Fruit fly (Drosophila melanogaster): ENCODE measurements around the gene CG42680.

DNA sequence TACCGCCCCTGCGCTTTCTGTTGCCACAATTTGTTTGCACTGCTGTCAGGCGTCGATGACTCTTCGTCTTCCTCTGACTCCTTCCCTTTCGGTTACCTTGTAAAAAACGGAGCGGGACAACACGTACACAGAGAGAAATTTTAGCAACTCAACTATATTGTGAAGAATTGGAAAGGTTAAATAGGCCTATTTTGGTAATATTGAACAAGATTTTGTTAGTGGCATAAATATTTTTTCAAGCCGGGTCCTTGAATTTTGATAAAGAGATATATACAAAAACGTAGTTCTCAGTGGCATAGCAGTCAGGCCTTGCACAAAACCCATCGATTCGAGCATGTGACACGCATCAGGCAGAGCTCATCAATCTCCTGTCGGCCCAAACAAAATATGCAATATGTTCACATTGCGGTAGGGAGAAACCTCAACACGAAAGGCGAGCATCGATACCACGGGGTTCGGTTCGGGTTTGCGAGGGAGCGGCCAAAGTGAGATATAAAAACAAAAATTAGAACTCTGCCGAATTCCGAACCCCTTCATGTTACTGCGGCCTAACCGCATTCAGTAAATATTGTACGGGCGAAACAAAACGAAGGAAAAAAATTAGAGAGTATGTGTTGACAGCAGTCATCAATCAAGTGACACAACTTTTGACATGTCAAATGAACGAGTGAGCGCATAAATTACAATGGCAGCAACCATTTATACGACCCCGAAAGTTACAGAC is 34.0 kb downstream of the CG42680 start:
- TF ChIP-seq CG33017 (tag; optimal IDR thresholded peaks at IDR 0.05): no peak
- no peak for TF ChIP-seq pad (GFP tag; optimal IDR thresholded peaks at IDR 0.05)

Data from whole organism, adult.